Worm (Caenorhabditis elegans) whole organism, midembryonic: ENCODE results near the gene tag-281.

ENCODE experiments used
- T22C8.4 ChIP-seq: fragments of 200-800 bp; sonication (Bioruptor generic); IDR thresholded peaks from 2 replicates; pipeline ENCODE4 v1.3.6; 2022; ENCODE audit warnings: missing genetic modification characterization, missing compliant biosample characterization
- ref-1 ChIP-seq: fragments of 200-800 bp; sonication (Bioruptor generic); conservative IDR thresholded peaks from 2 replicates; pipeline ENCODE4 v1.3.6; 2022; ENCODE audit warnings: missing genetic modification reagents, missing genetic modification characterization, missing compliant biosample characterization

DNA sequence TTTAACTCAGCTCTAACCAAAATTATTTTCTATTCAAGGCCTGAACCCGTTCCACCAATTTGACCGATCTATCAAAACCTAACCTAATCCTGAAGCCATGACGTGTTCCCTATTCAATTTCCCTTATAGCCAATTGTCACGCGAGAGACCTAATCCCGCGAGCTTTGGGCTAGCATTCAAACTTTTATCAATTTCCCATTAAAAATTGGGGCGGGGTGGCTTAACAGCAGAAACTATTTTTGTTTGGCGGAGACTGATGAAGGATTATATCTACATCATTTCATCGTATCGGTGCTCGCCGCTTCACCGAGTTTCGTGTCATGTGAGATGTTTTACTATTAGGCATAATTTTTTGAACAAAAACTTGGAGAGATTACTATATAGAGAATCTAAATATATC, 29.2 kb downstream of the tag-281 start:
- TF ChIP-seq T22C8.4 (GFP tag; lab: Robert Waterston, UW) (no peak), ref-1 (GFP tag; lab: Robert Waterston, UW) (no peak)
